Fruit fly (Drosophila melanogaster) Kc167 (cell line): Measurements from ENCODE around the gene CapaR.

Experiments
- Myc ChIP-seq: fragments of >200 bp; optimal IDR thresholded peaks from 2 replicates; lab custom pipeline; 2017; ENCODE audit warnings: missing external identifiers
- Sin3A ChIP-seq: fragments of >200 bp; optimal IDR thresholded peaks from 2 replicates; lab custom pipeline; 2018; ENCODE audit warnings: missing external identifiers
- h ChIP-seq: fragments of >200 bp; optimal IDR thresholded peaks from 3 replicates; lab custom pipeline; 2018; ENCODE audit warnings: missing external identifiers
- insv ChIP-seq: fragments of >200 bp; optimal IDR thresholded peaks from 3 replicates; lab custom pipeline; 2018; ENCODE audit warnings: missing external identifiers
- psq ChIP-seq: fragments of >200 bp; optimal IDR thresholded peaks from 2 replicates; lab custom pipeline; 2017; ENCODE audit warnings: missing external identifiers
- ttk ChIP-seq: sonication (Bioruptor generic); optimal IDR thresholded peaks from 2 replicates; lab custom pipeline; 2017; ENCODE audit warnings: missing external identifiers

Gene CapaR

dm6 chr3L:21529108-21529507, 32.9 kb downstream of the CapaR start, which contains the start of gene Arv1:
Gene Arv1 (minus strand): TSS chr3L:21529333.
- TF ChIP-seq Sin3A (no peak), insv (lab: Kevin White, UChicago) (no peak), Myc (lab: Kevin White, UChicago) (no peak), psq (lab: Kevin White, UChicago) (no peak)

dm6 chr3L:21524071-21524889, 37.7 kb downstream of the CapaR start:
- TF ChIP-seq h = no peak
- TF ChIP-seq Myc (lab: Kevin White, UChicago) = no peak
- no peak for TF ChIP-seq insv (lab: Kevin White, UChicago)
- no peak for TF ChIP-seq Sin3A
- no peak for TF ChIP-seq psq (lab: Kevin White, UChicago)
- TF ChIP-seq ttk (lab: Kevin White, UChicago) = no peak

dm6 chr3L:21523059-21523836, 38.7 kb downstream of the CapaR start, which contains the start of gene CG7611:
Gene CG7611 (plus strand): TSS chr3L:21523186.
- TF ChIP-seq insv (lab: Kevin White, UChicago) (no peak), ttk (lab: Kevin White, UChicago) (no peak), psq (lab: Kevin White, UChicago) (no peak)

DNA sequence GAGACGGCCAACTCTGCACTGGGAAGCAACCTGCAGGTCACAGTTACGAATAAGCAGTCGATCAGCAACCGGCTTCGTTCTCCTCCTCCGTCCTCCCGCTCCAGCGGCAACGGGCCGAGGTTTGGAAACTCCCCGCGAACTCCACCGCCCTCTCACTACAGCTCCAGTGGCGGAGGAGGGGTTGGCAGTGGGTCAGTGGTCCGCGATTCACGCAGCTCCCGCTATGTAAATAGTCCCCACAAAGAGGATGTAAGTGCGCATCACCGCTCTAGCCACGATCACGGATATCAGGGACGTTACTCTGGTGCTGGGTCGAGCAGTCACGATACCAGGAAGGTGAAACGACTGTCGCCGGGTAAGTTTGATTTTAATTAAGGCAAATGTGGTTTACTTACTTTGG, 43.6 kb downstream of the CapaR start:
- TF ChIP-seq h (no peak), Sin3A (no peak), insv (lab: Kevin White, UChicago) (no peak), Myc (lab: Kevin White, UChicago) (no peak), psq (lab: Kevin White, UChicago) (no peak), ttk (lab: Kevin White, UChicago) (no peak)

dm6 chr3L:21516716-21517266, 45.2 kb downstream of the CapaR start:
- TF ChIP-seq Sin3A = no peak
- TF ChIP-seq h = no peak
- TF ChIP-seq Myc (lab: Kevin White, UChicago) = no peak
- no peak for TF ChIP-seq ttk (lab: Kevin White, UChicago)
- TF ChIP-seq psq (lab: Kevin White, UChicago) = no peak
- TF ChIP-seq insv (lab: Kevin White, UChicago) = no peak

dm6 chr3L:21515823-21516715, 45.9 kb downstream of the CapaR start, which contains the start of the genes SAK and Cdk12:
Gene SAK (minus strand): TSS chr3L:21515887.
Gene Cdk12 (plus strand): TSS chr3L:21516306.
- no peak for TF ChIP-seq Sin3A
- TF ChIP-seq insv (lab: Kevin White, UChicago) = no peak
- TF ChIP-seq h = no peak

DNA sequence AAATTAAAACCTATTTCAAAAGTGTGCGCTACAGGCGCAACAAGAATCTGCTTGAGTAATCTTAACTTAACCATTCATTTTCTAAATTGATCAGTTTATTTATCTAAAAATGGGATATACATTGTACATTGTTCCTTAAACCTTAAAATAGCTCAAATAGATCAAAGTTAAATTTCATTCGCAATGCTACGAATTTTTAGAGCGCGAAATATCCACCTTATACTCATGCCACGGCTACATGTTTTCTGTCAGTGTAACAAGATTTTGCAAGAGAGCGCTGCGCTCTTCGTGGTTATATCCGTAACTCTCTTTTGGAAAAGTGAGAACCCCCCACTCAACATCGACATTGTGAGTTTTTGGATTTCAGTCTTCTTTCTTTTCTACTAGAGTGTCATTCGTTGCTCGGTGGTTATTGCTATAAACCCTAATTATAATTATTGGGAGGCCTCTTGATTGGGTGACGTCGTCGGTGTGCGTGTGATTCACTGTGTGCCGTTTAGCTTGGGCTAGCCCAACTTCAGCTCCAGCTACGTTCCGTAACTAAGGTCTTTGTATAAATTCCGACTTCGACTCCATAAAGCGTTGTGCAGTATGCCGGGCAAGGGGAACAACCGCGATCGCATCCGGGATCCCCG, 52.4 kb downstream of the CapaR start:
- TF ChIP-seq psq (lab: Kevin White, UChicago) (no peak), Sin3A (no peak), insv (lab: Kevin White, UChicago) (no peak), ttk (lab: Kevin White, UChicago) (no peak), h (no peak), Myc (lab: Kevin White, UChicago) (no peak)
